Worm (Caenorhabditis elegans) whole organism, young adult: ENCODE results near the gene fbxb-90.

Experiments
- pbrm-1 ChIP-seq: fragments of 200-800 bp; sonication (Bioruptor generic); IDR thresholded peaks from 2 replicates; pipeline ENCODE4 v1.3.6; 2022; ENCODE audit warnings: missing genetic modification reagents, missing genetic modification characterization, missing compliant biosample characterization
- snpc-3.4 ChIP-seq: sonication (generic microtip); optimal IDR thresholded peaks from 2 replicates; lab custom pipeline; 2017; ENCODE audit warnings: missing genetic modification characterization, mild to moderate bottlenecking, missing compliant biosample characterization, antibody characterized with exemption, moderate library complexity, missing genotype, missing genetic modification reagents

ce11 chrII:3701305-3701704 lies 47.3 kb downstream of the fbxb-90 start, which contains the start of gene srx-105:
- no peak for TF ChIP-seq pbrm-1
- no peak for TF ChIP-seq snpc-3.4
